Worm (Caenorhabditis elegans) whole organism, L3 larva: ENCODE measurements around the gene rps-14.

Source experiments
- ZK546.5 ChIP-seq: sonication (generic microtip); optimal IDR thresholded peaks from 2 replicates; lab custom pipeline; 2017; ENCODE audit warnings: missing biosample characterization, missing genetic modification characterization
- aly-2 ChIP-seq: fragments of 150-350 bp; optimal IDR thresholded peaks from 2 replicates; lab custom pipeline; 2014; ENCODE audit warnings: missing biosample characterization, missing genetic modification characterization
- ama-1 ChIP-seq: fragments of 150-350 bp; optimal IDR thresholded peaks from 2 replicates; lab custom pipeline; 2018
- ceh-28 ChIP-seq: fragments of 150-350 bp; optimal IDR thresholded peaks from 2 replicates; lab custom pipeline; 2014; ENCODE audit warnings: missing biosample characterization, missing genetic modification reagents, missing genetic modification characterization
- ceh-82 ChIP-seq: fragments of 150-350 bp; optimal IDR thresholded peaks from 2 replicates; lab custom pipeline; 2014; ENCODE audit warnings: missing biosample characterization, missing genetic modification characterization
- ceh-9 ChIP-seq: sonication (generic microtip); optimal IDR thresholded peaks from 2 replicates; lab custom pipeline; 2018; ENCODE audit warnings: missing biosample characterization, missing genetic modification characterization
- egl-27 ChIP-seq: sonication (generic microtip); optimal IDR thresholded peaks from 4 replicates; lab custom pipeline; 2017; ENCODE audit warnings: missing biosample characterization, missing genetic modification reagents, missing genetic modification characterization
- egl-5 ChIP-seq: fragments of 150-350 bp; optimal IDR thresholded peaks from 2 replicates; lab custom pipeline; 2017; ENCODE audit warnings: missing biosample characterization, missing genetic modification reagents, missing genetic modification characterization, inconsistent platforms
- elt-2 ChIP-seq: sonication (generic microtip); optimal IDR thresholded peaks from 2 replicates; lab custom pipeline; 2016; ENCODE audit warnings: missing genetic modification reagents, mild to moderate bottlenecking, missing genetic modification characterization, missing compliant biosample characterization
- fkh-2 ChIP-seq: fragments of 150-350 bp; optimal IDR thresholded peaks from 2 replicates; lab custom pipeline; 2014; ENCODE audit warnings: missing biosample characterization, missing genetic modification reagents, missing genetic modification characterization
- jun-1 ChIP-seq: fragments of 150-350 bp; optimal IDR thresholded peaks from 2 replicates; lab custom pipeline; 2014; ENCODE audit warnings: missing biosample characterization, missing genetic modification reagents, missing genetic modification characterization
- lin-15B ChIP-seq: fragments of 150-350 bp; optimal IDR thresholded peaks from 2 replicates; lab custom pipeline; 2014; ENCODE audit warnings: missing biosample characterization, missing genetic modification characterization
- lsy-12 ChIP-seq: sonication (generic microtip); optimal IDR thresholded peaks from 2 replicates; lab custom pipeline; 2016; ENCODE audit warnings: mild to moderate bottlenecking, missing genetic modification characterization, missing compliant biosample characterization
- nfya-1 ChIP-seq: sonication (generic microtip); optimal IDR thresholded peaks from 2 replicates; lab custom pipeline; 2017; ENCODE audit warnings: missing genetic modification characterization, mild to moderate bottlenecking, missing compliant biosample characterization, antibody characterized with exemption, moderate library complexity; ENCODE audit not compliant: insufficient read depth
- nhr-11 ChIP-seq: fragments of 150-350 bp; optimal IDR thresholded peaks from 2 replicates; lab custom pipeline; 2014; ENCODE audit warnings: missing biosample characterization, missing genetic modification characterization
- nhr-12 ChIP-seq: fragments of 150-350 bp; optimal IDR thresholded peaks from 2 replicates; lab custom pipeline; 2014; ENCODE audit warnings: missing biosample characterization, missing genetic modification characterization
- nhr-43 ChIP-seq: sonication (generic microtip); optimal IDR thresholded peaks from 2 replicates; lab custom pipeline; 2016; ENCODE audit warnings: mild to moderate bottlenecking, missing genetic modification characterization, missing compliant biosample characterization; ENCODE audit not compliant: poor library complexity, severe bottlenecking
- nhr-76 ChIP-seq: fragments of 150-350 bp; sonication (generic microtip); optimal IDR thresholded peaks from 5 replicates; lab custom pipeline; 2014; ENCODE audit warnings: missing biosample characterization, missing genetic modification characterization
- pha-4 ChIP-seq: fragments of 150-350 bp; optimal IDR thresholded peaks from 2 replicates; lab custom pipeline; 2014; ENCODE audit warnings: missing biosample characterization, missing genetic modification reagents, missing genetic modification characterization
- pqm-1 ChIP-seq: fragments of 150-350 bp; optimal IDR thresholded peaks from 2 replicates; lab custom pipeline; 2017; ENCODE audit warnings: missing biosample characterization, missing genetic modification characterization, inconsistent platforms
- sea-2 ChIP-seq: fragments of 150-350 bp; sonication (generic microtip); optimal IDR thresholded peaks from 4 replicates; lab custom pipeline; 2014; ENCODE audit warnings: missing biosample characterization, missing genetic modification reagents, missing genetic modification characterization
- skn-1 ChIP-seq: fragments of 150-350 bp; optimal IDR thresholded peaks from 2 replicates; lab custom pipeline; 2014; ENCODE audit warnings: missing biosample characterization, missing genetic modification characterization
- snpc-4 ChIP-seq: fragments of 150-350 bp; optimal IDR thresholded peaks from 2 replicates; lab custom pipeline; 2014; ENCODE audit warnings: missing biosample characterization, missing genetic modification characterization
- ztf-4 ChIP-seq: fragments of 150-350 bp; optimal IDR thresholded peaks from 2 replicates; lab custom pipeline; 2014; ENCODE audit warnings: missing biosample characterization, missing genetic modification characterization

rps-14 gene

DNA sequence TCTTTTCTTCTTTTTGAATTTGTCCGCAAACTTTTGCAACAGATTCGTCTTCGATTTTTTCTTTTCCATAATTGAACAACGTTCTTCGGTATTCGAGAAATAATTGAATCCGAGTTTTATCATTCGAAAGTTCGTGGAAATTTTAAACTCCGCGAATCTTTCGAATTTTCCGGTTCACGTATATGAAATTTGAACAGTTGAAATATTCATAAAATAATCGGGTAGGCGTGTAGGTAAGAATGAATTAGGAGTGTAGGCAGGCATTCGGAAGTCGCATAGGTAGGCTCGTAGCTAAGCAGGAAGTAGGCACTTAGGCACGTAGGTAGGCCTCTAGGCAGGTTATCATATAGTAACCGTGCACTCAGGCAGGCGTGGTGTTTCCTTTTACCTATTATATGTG is 41.2 kb downstream of the rps-14 start, which contains the start of gene B0280.11:
TSS of gene B0280.11 (minus strand) at position 101 of the 400 bp plus-strand sequence.
- TF ChIP-seq ceh-28 (tag; lab: Kevin White, UChicago) (no peak), elt-2 (tag; lab: Kevin White, UChicago) (no peak), ztf-4 (tag; lab: Kevin White, UChicago) (no peak), nhr-76 (no peak), ama-1 (lab: Kevin White, UChicago) (no peak), skn-1 (tag; lab: Kevin White, UChicago) (no peak), lsy-12 (tag; lab: Kevin White, UChicago) (no peak), egl-5 (no peak), egl-27 (tag; lab: Kevin White, UChicago) (no peak), sea-2 (GFP tag; lab: Kevin White, UChicago) (no peak), jun-1 (no peak), snpc-4 (tag; lab: Kevin White, UChicago) (no peak), aly-2 (tag; lab: Kevin White, UChicago) (no peak), nhr-12 (no peak), nhr-11 (tag; lab: Kevin White, UChicago) (no peak), nhr-43 (tag; lab: Kevin White, UChicago) (no peak)

DNA sequence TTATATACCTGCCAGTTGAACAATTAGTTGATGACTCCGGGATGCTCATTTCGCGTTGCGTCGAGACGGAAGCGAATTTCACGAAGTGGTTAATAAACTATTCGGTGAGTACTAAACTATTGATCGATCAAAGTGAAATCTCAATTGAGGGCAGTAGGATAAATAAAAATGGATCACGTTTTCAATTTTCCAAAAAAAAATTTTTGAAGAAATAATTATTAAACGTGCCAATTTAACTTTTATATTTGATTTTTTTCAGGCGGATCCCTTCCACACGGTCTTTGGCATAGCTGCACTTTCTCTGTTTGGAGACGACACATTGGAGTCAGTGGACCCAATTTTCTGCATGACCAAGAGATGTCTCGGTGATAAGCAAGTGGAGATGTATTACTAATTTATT is 43.4 kb downstream of the rps-14 start, which contains the start of gene B0280.17:
TSS of gene B0280.17 (minus strand) at position 101 of the 400 bp plus-strand sequence.
- TF ChIP-seq ceh-82 (tag; lab: Kevin White, UChicago) (no peak), pqm-1 (tag; lab: Kevin White, UChicago) (no peak), ZK546.5 (tag; lab: Kevin White, UChicago) (no peak), ceh-9 (tag; lab: Kevin White, UChicago) (no peak), nfya-1 (no peak), sea-2 (GFP tag; lab: Kevin White, UChicago) (no peak)

DNA sequence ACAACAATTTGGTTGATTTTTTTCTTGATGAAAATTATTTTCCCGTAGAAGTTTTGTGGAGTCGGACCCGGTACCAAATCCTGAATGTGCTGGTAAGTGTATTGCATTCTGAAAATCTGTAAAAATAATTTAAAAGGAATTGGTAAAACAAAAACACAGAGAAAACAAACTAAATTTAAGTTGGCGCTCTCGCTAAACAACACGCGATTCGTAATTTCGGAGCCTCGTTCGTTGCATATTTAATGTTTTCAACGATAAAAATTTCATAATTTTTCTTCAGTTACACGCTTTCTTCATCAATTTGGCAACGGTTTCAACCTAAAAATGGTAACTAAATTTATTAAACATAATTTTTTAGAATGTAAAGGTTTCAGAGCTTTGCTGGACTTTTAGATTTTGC is 45.8 kb downstream of the rps-14 start, which contains the start of the genes pot-1 and ggtb-1:
TSS of gene pot-1 (minus strand) at position 120 of the 400 bp plus-strand sequence.
TSS of gene ggtb-1 (plus strand) at position 208 of the 400 bp plus-strand sequence.
- peak; percentile 31 for TF ChIP-seq pha-4 (tag; lab: Kevin White, UChicago)
- TF ChIP-seq nfya-1: peak; percentile 6
- no peak for TF ChIP-seq fkh-2 (tag; lab: Kevin White, UChicago)
- peak; percentile 5 for TF ChIP-seq lin-15B (tag; lab: Kevin White, UChicago)
- TF ChIP-seq, all 47 proteins: peak for 3
